Fruit fly (Drosophila melanogaster): ENCODE data around the gene atk.
A peak's percentile ranks its signal among the peaks of the same experiment; 100 is the strongest.

atk gene

DNA sequence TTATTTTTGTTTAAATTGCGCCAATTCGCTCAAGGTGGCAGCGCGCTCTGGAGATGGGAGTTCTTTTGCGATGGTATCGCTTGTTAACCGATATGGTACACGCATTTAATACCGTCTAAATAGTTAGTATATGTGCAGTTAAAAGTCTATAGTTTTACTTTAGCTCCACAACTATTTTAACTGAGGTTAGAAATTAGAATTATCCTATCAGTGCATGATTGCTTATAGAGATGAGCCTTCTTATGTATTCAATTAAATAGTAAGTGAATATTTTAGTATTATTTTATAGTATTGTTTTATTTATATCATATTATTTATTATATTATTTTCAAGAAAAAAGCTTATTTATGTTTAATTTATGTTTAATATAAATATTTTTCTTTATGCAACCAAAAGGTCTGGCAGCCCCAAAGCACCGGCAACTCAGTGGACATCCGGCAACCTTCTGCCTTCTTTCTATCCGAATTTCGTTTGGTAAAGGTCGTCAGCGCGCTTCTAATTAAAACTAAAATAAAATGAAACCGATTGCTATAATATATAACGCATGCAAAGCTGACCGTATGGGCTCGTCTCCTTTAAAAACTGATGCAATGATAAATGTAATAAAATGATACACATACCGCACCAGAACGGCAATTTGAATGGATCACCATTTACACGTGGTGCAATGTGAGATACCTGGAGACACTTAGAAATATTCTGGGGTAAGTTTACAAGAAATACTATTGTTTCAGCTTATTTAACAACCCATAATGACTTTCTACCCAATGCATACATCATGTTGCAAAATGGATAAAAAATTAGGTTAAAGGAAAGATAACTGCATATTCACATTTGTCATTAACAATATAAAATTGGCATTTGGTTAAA lies 11.6 kb downstream of the atk start, which contains the start of gene CG5199 (continued):
- no peak for TF ChIP-seq TFAM (GFP tag; optimal IDR thresholded peaks at IDR 0.05)
- TF ChIP-seq CG7271 (tag; optimal IDR thresholded peaks at IDR 0.05) = no peak
- no peak for TF ChIP-seq pfk (GFP tag; optimal IDR thresholded peaks at IDR 0.05)
- peak; percentile 73 for TF ChIP-seq CG10654 (GFP tag; optimal IDR thresholded peaks at IDR 0.05)
- TF ChIP-seq ranshi (GFP tag; IDR thresholded peaks at IDR 0.05) = peak; percentile 56; the same call in 1 of the 2 replicates
- peak; percentile 67 for TF ChIP-seq CG4820 (GFP tag; optimal IDR thresholded peaks at IDR 0.05)
- TF ChIP-seq ab (GFP tag; optimal IDR thresholded peaks at IDR 0.05) = no peak
- TF ChIP-seq C15 (GFP tag; IDR thresholded peaks at IDR 0.05) = no peak
- no peak for TF ChIP-seq chm (GFP tag; IDR thresholded peaks at IDR 0.05)
- no peak for TF ChIP-seq CG43689 (GFP tag; IDR thresholded peaks at IDR 0.05)
- peak; percentile 56 for TF ChIP-seq Med (GFP tag)
- TF ChIP-seq gce (GFP tag; IDR thresholded peaks at IDR 0.05) = no peak
- TF ChIP-seq CG16815 (GFP tag; optimal IDR thresholded peaks at IDR 0.05) = peak; percentile 37
- TF ChIP-seq hb (GFP tag; IDR thresholded peaks at IDR 0.05; ENCODE audit: partially characterized antibody) = peak; percentile 57; the same call in 1 of the 3 replicates
- TF ChIP-seq vnd (GFP tag; IDR thresholded peaks at IDR 0.05; ENCODE audit: partially characterized antibody) = peak; percentile 81
- peak; percentile 5; the same call in 1 of the 2 replicates for TF ChIP-seq Ravus (GFP tag; IDR thresholded peaks at IDR 0.05)
- peak in 1 of 3 experiments; percentile 75 for TF ChIP-seq lola (GFP tag; optimal IDR thresholded peaks at IDR 0.05)
- peak; percentile 19 for TF ChIP-seq CG6683 (GFP tag; optimal IDR thresholded peaks at IDR 0.05)
- TF ChIP-seq Poxn (GFP tag; IDR thresholded peaks at IDR 0.05) = no peak
- TF ChIP-seq Meics (GFP tag; optimal IDR thresholded peaks at IDR 0.05) = peak; percentile 67
- peak; percentile 91 for TF ChIP-seq Abd-B (GFP tag; optimal IDR thresholded peaks at IDR 0.05)
- peak; percentile 52 for TF ChIP-seq HHEX (GFP tag; optimal IDR thresholded peaks at IDR 0.05)
- TF ChIP-seq B-H1 (GFP tag; IDR thresholded peaks at IDR 0.05) = peak; percentile 32; the same call in 2 of the 3 replicates
- no peak for TF ChIP-seq MTF-1 (GFP tag; optimal IDR thresholded peaks at IDR 0.05; ENCODE audit: borderline replicate concordance)
- TF ChIP-seq trh (GFP tag; optimal IDR thresholded peaks at IDR 0.05) = no peak
- peak; percentile 53; the same call in 1 of the 2 replicates for TF ChIP-seq ssp (GFP tag; IDR thresholded peaks at IDR 0.05)
- TF ChIP-seq nerfin-2 (GFP tag; IDR thresholded peaks at IDR 0.05; ENCODE audit: partially characterized antibody) = no peak
- TF ChIP-seq so (GFP tag; IDR thresholded peaks at IDR 0.05) = no peak
- TF ChIP-seq Spps (tag; optimal IDR thresholded peaks at IDR 0.05) = peak; percentile 26
- no peak for TF ChIP-seq wdn (GFP tag; IDR thresholded peaks at IDR 0.05)
- no peak for TF ChIP-seq Hr39 (optimal IDR thresholded peaks at IDR 0.05)
- TF ChIP-seq maf-S (GFP tag; optimal IDR thresholded peaks at IDR 0.05) = peak; percentile 4
- TF ChIP-seq Atf-2 (GFP tag; optimal IDR thresholded peaks at IDR 0.05) = no peak
- no peak for TF ChIP-seq cad (GFP tag; optimal IDR thresholded peaks at IDR 0.05)
- no peak for TF ChIP-seq schlank (tag; optimal IDR thresholded peaks at IDR 0.05)
- no peak for TF ChIP-seq pita (GFP tag; optimal IDR thresholded peaks at IDR 0.05)
- TF ChIP-seq Hsf (GFP tag; optimal IDR thresholded peaks at IDR 0.05) = peak; percentile 13
- TF ChIP-seq fru (optimal IDR thresholded peaks at IDR 0.05) = no peak
- peak; percentile 65 for TF ChIP-seq vvl (GFP tag; IDR thresholded peaks at IDR 0.05)
- no peak for TF ChIP-seq emc (GFP tag; optimal IDR thresholded peaks at IDR 0.05)
- TF ChIP-seq Oaz (GFP tag; IDR thresholded peaks at IDR 0.05) = no peak
- TF ChIP-seq sisA (GFP tag; IDR thresholded peaks at IDR 0.05) = peak; percentile 49
- peak; percentile 78 for TF ChIP-seq ind (GFP tag; optimal IDR thresholded peaks at IDR 0.05)
- TF ChIP-seq CG10979 (tag; optimal IDR thresholded peaks at IDR 0.05) = peak; percentile 59
- TF ChIP-seq CG4282 (GFP tag; optimal IDR thresholded peaks at IDR 0.05) = no peak
- TF ChIP-seq GATAe (GFP tag; conservative IDR thresholded peaks at IDR 0.05) = no peak
- 0 out of 3 replicates have a peak, but pooled peaks have one; percentile 51 for TF ChIP-seq CG6175 (GFP tag; IDR thresholded peaks at IDR 0.05)
- peak; percentile 58 for TF ChIP-seq CG6765 (GFP tag; optimal IDR thresholded peaks at IDR 0.05)
- TF ChIP-seq odd (GFP tag; optimal IDR thresholded peaks at IDR 0.05) = peak; percentile 48
- peak; percentile 71 for TF ChIP-seq CG9932 (GFP tag; IDR thresholded peaks at IDR 0.05)
